Fruit fly (Drosophila melanogaster) whole organism, embryonic: ENCODE results near the gene LanB1.

Experiments
- Ada2b ChIP-seq: fragments of 200-800 bp; sonication (Bioruptor generic); IDR thresholded peaks from 2 replicates; pipeline ENCODE4 v1.3.6; 2022; ENCODE audit warnings: missing biosample characterization, missing genetic modification characterization
- Asciz ChIP-seq: fragments of 200-800 bp; sonication (Bioruptor generic); optimal IDR thresholded peaks from 2 replicates; lab custom pipeline; 2017; ENCODE audit warnings: missing biosample characterization, mild to moderate bottlenecking, missing genetic modification characterization, missing genetic modification reagents
- Blimp-1 ChIP-seq: fragments of 200-800 bp; sonication (Bioruptor generic); optimal IDR thresholded peaks from 3 replicates; lab custom pipeline; 2018; ENCODE audit warnings: missing biosample characterization, missing genetic modification characterization, mild to moderate bottlenecking, moderate library complexity, missing genetic modification reagents
- CG10267 ChIP-seq: fragments of 200-800 bp; sonication (Bioruptor generic); optimal IDR thresholded peaks from 2 replicates; lab custom pipeline; 2018; ENCODE audit warnings: missing biosample characterization, mild to moderate bottlenecking, missing genetic modification characterization, moderate library complexity
- CG10366 ChIP-seq: fragments of 200-800 bp; sonication (Bioruptor generic); IDR thresholded peaks from 2 replicates; pipeline ENCODE4 v1.3.6; 2022; ENCODE audit warnings: missing biosample characterization, missing genetic modification characterization
- CG13424 ChIP-seq: fragments of 200-800 bp; sonication (Bioruptor generic); optimal IDR thresholded peaks from 2 replicates; lab custom pipeline; 2019; ENCODE audit warnings: missing biosample characterization, mild to moderate bottlenecking, missing genetic modification characterization, moderate library complexity
- CG14441 ChIP-seq: fragments of 200-800 bp; sonication (Bioruptor generic); IDR thresholded peaks from 2 replicates; pipeline ENCODE4 v1.3.6; 2022; ENCODE audit warnings: missing biosample characterization, missing genetic modification characterization
- CG15269 ChIP-seq: fragments of 200-800 bp; sonication (Bioruptor generic); optimal IDR thresholded peaks from 2 replicates; lab custom pipeline; 2018; ENCODE audit warnings: missing biosample characterization, mild to moderate bottlenecking, missing genetic modification characterization, moderate library complexity
- CG17359 ChIP-seq: fragments of 200-800 bp; sonication (Bioruptor generic); optimal IDR thresholded peaks from 3 replicates; lab custom pipeline; 2018; ENCODE audit warnings: missing biosample characterization, mild to moderate bottlenecking, missing genetic modification characterization, moderate library complexity
- CG18476 ChIP-seq: fragments of 200-800 bp; sonication (Bioruptor generic); optimal IDR thresholded peaks from 2 replicates; lab custom pipeline; 2016; ENCODE audit warnings: missing biosample characterization, mild to moderate bottlenecking, missing genetic modification characterization
- CG18599 ChIP-seq: fragments of 200-800 bp; sonication (Bioruptor generic); optimal IDR thresholded peaks from 3 replicates; lab custom pipeline; 2017; ENCODE audit warnings: missing biosample characterization, missing genetic modification characterization, mild to moderate bottlenecking, moderate library complexity, missing genetic modification reagents
- CG2120 ChIP-seq: fragments of 200-800 bp; sonication (Bioruptor generic); optimal IDR thresholded peaks from 3 replicates; lab custom pipeline; 2016; ENCODE audit warnings: missing biosample characterization, missing genetic modification characterization
- CG30403 ChIP-seq: fragments of 200-800 bp; sonication (Bioruptor generic); optimal IDR thresholded peaks from 3 replicates; lab custom pipeline; 2016; ENCODE audit warnings: missing biosample characterization, missing genetic modification characterization
- CG33213 ChIP-seq: fragments of 200-800 bp; sonication (Bioruptor generic); optimal IDR thresholded peaks from 3 replicates; lab custom pipeline; 2016; ENCODE audit warnings: missing biosample characterization, missing genetic modification characterization
- CG6654 ChIP-seq: fragments of 200-800 bp; sonication (Bioruptor generic); optimal IDR thresholded peaks from 2 replicates; lab custom pipeline; 2017; ENCODE audit warnings: missing biosample characterization, mild to moderate bottlenecking, missing genetic modification characterization
- CG9727 ChIP-seq: fragments of 200-800 bp; sonication (Bioruptor generic); optimal IDR thresholded peaks from 3 replicates; lab custom pipeline; 2017; ENCODE audit warnings: missing biosample characterization, mild to moderate bottlenecking, missing genetic modification characterization
- CG9817 ChIP-seq: fragments of 200-800 bp; sonication (Bioruptor generic); optimal IDR thresholded peaks from 2 replicates; lab custom pipeline; 2018; ENCODE audit warnings: missing biosample characterization, mild to moderate bottlenecking, missing genetic modification characterization, moderate library complexity
- Camta ChIP-seq: fragments of 200-800 bp; sonication (Bioruptor generic); optimal IDR thresholded peaks from 2 replicates; lab custom pipeline; 2016; ENCODE audit warnings: missing biosample characterization, missing genetic modification characterization
- CoRest ChIP-seq: fragments of 200-800 bp; sonication (Bioruptor generic); optimal IDR thresholded peaks from 3 replicates; lab custom pipeline; 2018; ENCODE audit warnings: missing biosample characterization, mild to moderate bottlenecking, missing genetic modification characterization, moderate library complexity
- Dfd ChIP-seq, 2 experiments: fragments of >200 bp; optimal IDR thresholded peaks; 2 replicates each; lab custom pipeline; 2017; ENCODE audit warnings: missing biosample characterization in 2 of 2, missing genetic modification characterization in 2 of 2
- Drgx ChIP-seq: fragments of 200-800 bp; sonication (Bioruptor generic); IDR thresholded peaks from 2 replicates; pipeline ENCODE4 v1.3.6; 2022; ENCODE audit warnings: missing biosample characterization, missing genetic modification characterization
- E2f2 ChIP-seq: fragments of 200-800 bp; sonication (Bioruptor generic); IDR thresholded peaks from 2 replicates; pipeline ENCODE4 v1.3.6; 2022; ENCODE audit warnings: missing biosample characterization, missing genetic modification characterization
- Gsc ChIP-seq: fragments of 200-800 bp; sonication (Bioruptor generic); IDR thresholded peaks from 2 replicates; pipeline ENCODE4 v1.3.6; 2022; ENCODE audit warnings: missing biosample characterization, missing genetic modification characterization
- HLH54F ChIP-seq: fragments of 200-800 bp; sonication (Bioruptor generic); optimal IDR thresholded peaks from 3 replicates; lab custom pipeline; 2016; ENCODE audit warnings: missing biosample characterization, missing genetic modification characterization
- HLHmδ ChIP-seq: fragments of 200-800 bp; sonication (Bioruptor generic); optimal IDR thresholded peaks from 2 replicates; lab custom pipeline; 2018; ENCODE audit warnings: missing biosample characterization, mild to moderate bottlenecking, missing genetic modification characterization, moderate library complexity
- Hr51 ChIP-seq, 2 experiments: fragments of 200-800 bp; sonication (Bioruptor generic); optimal IDR thresholded peaks; 2 replicates in 1 of 2; 3 replicates in 1 of 2; lab custom pipeline; 2016 to 2018; ENCODE audit warnings: missing biosample characterization in 2 of 2, missing genetic modification characterization in 2 of 2, mild to moderate bottlenecking in 1 of 2, moderate library complexity in 1 of 2
- Med ChIP-seq: fragments of 200-800 bp; sonication (Bioruptor generic); peaks from one replicate; lab custom pipeline; 2016; ENCODE audit warnings: missing biosample characterization, missing genetic modification characterization, mild to moderate bottlenecking, inconsistent platforms, moderate library complexity
- Mes4 ChIP-seq: fragments of 200-800 bp; sonication (Bioruptor generic); optimal IDR thresholded peaks from 2 replicates; lab custom pipeline; 2016; ENCODE audit warnings: missing biosample characterization, missing genetic modification characterization
- Myb ChIP-seq: fragments of 200-800 bp; sonication (Bioruptor generic); optimal IDR thresholded peaks from 2 replicates; lab custom pipeline; 2016; ENCODE audit warnings: missing biosample characterization, missing genetic modification characterization
- NC2α ChIP-seq: fragments of 200-800 bp; sonication (Bioruptor generic); optimal IDR thresholded peaks from 2 replicates; lab custom pipeline; 2016; ENCODE audit warnings: missing biosample characterization, missing genetic modification characterization
- Rx ChIP-seq: fragments of 200-800 bp; sonication (Bioruptor generic); IDR thresholded peaks from 2 replicates; pipeline ENCODE4 v1.3.6; 2022; ENCODE audit warnings: missing biosample characterization, missing genetic modification characterization
- Six4 ChIP-seq: fragments of 200-800 bp; sonication (Bioruptor generic); optimal IDR thresholded peaks from 2 replicates; lab custom pipeline; 2016; ENCODE audit warnings: missing biosample characterization, missing genetic modification characterization
- Sox100B ChIP-seq: fragments of 200-800 bp; sonication (Bioruptor generic); optimal IDR thresholded peaks from 3 replicates; lab custom pipeline; 2018; ENCODE audit warnings: missing biosample characterization, mild to moderate bottlenecking, missing genetic modification characterization
- Xrp1 ChIP-seq: fragments of 200-800 bp; sonication (Bioruptor generic); IDR thresholded peaks from 2 replicates; pipeline ENCODE4 v1.3.6; 2022; ENCODE audit warnings: missing biosample characterization, missing genetic modification characterization
- chm ChIP-seq: fragments of 200-800 bp; sonication (Bioruptor generic); IDR thresholded peaks from 2 replicates; pipeline ENCODE4 v1.3.6; 2022; ENCODE audit warnings: missing biosample characterization, missing genetic modification characterization
- dmrt99B ChIP-seq: fragments of 200-800 bp; sonication (Bioruptor generic); optimal IDR thresholded peaks from 2 replicates; lab custom pipeline; 2018; ENCODE audit warnings: missing biosample characterization, mild to moderate bottlenecking, missing genetic modification characterization, moderate library complexity
- esg ChIP-seq: fragments of 200-800 bp; sonication (Bioruptor generic); conservative IDR thresholded peaks from 2 replicates; pipeline ENCODE4 v1.3.6; 2022; ENCODE audit warnings: missing biosample characterization, missing genetic modification characterization
- eve ChIP-seq, 2 experiments: fragments of >200 bp; optimal IDR thresholded peaks; 2 replicates each; lab custom pipeline; 2017; ENCODE audit warnings: missing biosample characterization in 2 of 2, missing genetic modification characterization in 2 of 2
- grn ChIP-seq: fragments of 200-800 bp; sonication (Bioruptor generic); optimal IDR thresholded peaks from 3 replicates; lab custom pipeline; 2017; ENCODE audit warnings: missing biosample characterization, missing genetic modification characterization
- hkb ChIP-seq, 2 experiments: fragments of 200-800 bp in 1 of 2; fragments of >200 bp in 1 of 2; sonication (Bioruptor generic) in 1 of 2; IDR thresholded peaks in 1 of 2; optimal IDR thresholded peaks in 1 of 2; 2 replicates each; pipeline versions ENCODE4 v1.3.6 to Lab custom; 2017 to 2022; ENCODE audit warnings: missing biosample characterization in 1 of 2, missing genetic modification characterization in 1 of 2
- lab ChIP-seq: fragments of 200-800 bp; sonication (Bioruptor generic); optimal IDR thresholded peaks from 3 replicates; lab custom pipeline; 2017; ENCODE audit warnings: missing biosample characterization, missing genetic modification characterization, mild to moderate bottlenecking, moderate library complexity, missing genetic modification reagents
- lilli ChIP-seq: fragments of 200-800 bp; sonication (Bioruptor generic); optimal IDR thresholded peaks from 3 replicates; lab custom pipeline; 2016; ENCODE audit warnings: missing biosample characterization, missing genetic modification characterization
- lmd ChIP-seq: fragments of 200-800 bp; sonication (Bioruptor generic); IDR thresholded peaks from 2 replicates; pipeline ENCODE4 v1.3.6; 2022; ENCODE audit warnings: missing biosample characterization, missing genetic modification characterization
- nmo ChIP-seq: fragments of 200-800 bp; sonication (Bioruptor generic); optimal IDR thresholded peaks from 2 replicates; lab custom pipeline; 2018; ENCODE audit warnings: missing biosample characterization, mild to moderate bottlenecking, missing genetic modification characterization, moderate library complexity
- phol ChIP-seq: fragments of 200-800 bp; sonication (Bioruptor generic); optimal IDR thresholded peaks from 3 replicates; lab custom pipeline; 2018; ENCODE audit warnings: missing biosample characterization, mild to moderate bottlenecking, missing genetic modification characterization, moderate library complexity
- prd ChIP-seq, 3 experiments: fragments of >200 bp in 2 of 3; fragments of 200-800 bp in 1 of 3; sonication (Bioruptor generic) in 1 of 3; optimal IDR thresholded peaks in 2 of 3; IDR thresholded peaks in 1 of 3; 2 replicates in 2 of 3; 3 replicates in 1 of 3; pipeline versions ENCODE4 v1.3.6 to Lab custom; 2017 to 2022; ENCODE audit warnings: missing biosample characterization in 1 of 3, missing genetic modification characterization in 1 of 3
- sim ChIP-seq: fragments of 200-800 bp; sonication (Bioruptor generic); IDR thresholded peaks from 2 replicates; pipeline ENCODE4 v1.3.6; 2022; ENCODE audit warnings: missing biosample characterization, missing genetic modification characterization
- tin ChIP-seq: fragments of 200-800 bp; sonication (Bioruptor generic); optimal IDR thresholded peaks from 3 replicates; lab custom pipeline; 2016; ENCODE audit warnings: missing biosample characterization, missing genetic modification characterization
- unpg ChIP-seq: fragments of 200-800 bp; sonication (Bioruptor generic); optimal IDR thresholded peaks from 3 replicates; lab custom pipeline; 2018; ENCODE audit warnings: missing biosample characterization, mild to moderate bottlenecking, missing genetic modification characterization, moderate library complexity

LanB1 gene

DNA sequence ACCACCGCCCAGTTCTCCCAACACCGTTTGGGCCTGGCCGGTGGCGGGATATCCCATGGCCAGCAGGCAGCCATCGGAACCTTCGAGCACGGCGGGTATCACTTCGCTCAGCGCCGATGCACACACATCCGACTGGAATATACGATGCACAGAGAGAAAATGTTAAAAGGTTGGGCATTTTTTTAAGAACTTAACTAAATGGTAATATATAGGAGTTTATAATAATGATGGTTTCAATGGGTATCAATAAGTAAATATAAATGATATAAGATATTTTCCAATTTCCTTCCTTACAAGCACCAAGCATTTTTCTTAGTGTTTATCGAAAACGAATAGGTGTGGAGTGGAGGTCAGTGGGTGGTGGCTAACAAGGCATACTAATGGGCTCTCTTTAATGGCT lies 40.4 kb downstream of the LanB1 start:
- TF ChIP-seq CG18476 (GFP tag; lab: Kevin White, UChicago) (no peak), CG33213 (GFP tag; lab: Kevin White, UChicago) (no peak), lilli (GFP tag; lab: Kevin White, UChicago) (peak; percentile 13), Drgx (GFP tag; lab: Robert Waterston, UW) (no peak), E2f2 (GFP tag; lab: Robert Waterston, UW) (peak; percentile 14; the same call in 1 of the 2 replicates), CG17359 (tag; lab: Kevin White, UChicago) (peak; percentile 63), eve (GFP tag; optimal IDR thresholded peaks at IDR 0.05; lab: Kevin White, UChicago) (peak in 1 of 2 experiments; percentile 43), CG10267 (peak; percentile 29), sim (no peak), CG2120 (GFP tag; lab: Kevin White, UChicago) (peak; percentile 33), unpg (peak; percentile 39), Myb (GFP tag; lab: Kevin White, UChicago) (no peak), phol (tag; lab: Kevin White, UChicago) (peak; percentile 51), Gsc (no peak), lab (GFP tag; lab: Kevin White, UChicago) (peak; percentile 59), Asciz (GFP tag; lab: Kevin White, UChicago) (peak; percentile 4), CoRest (tag; lab: Kevin White, UChicago) (peak; percentile 31), Med (peak; percentile 44), Ada2b (GFP tag; lab: Robert Waterston, UW) (0 out of 2 replicates have a peak, but pooled peaks have one; percentile 16), CG14441 (GFP tag; lab: Robert Waterston, UW) (0 out of 2 replicates have a peak, but pooled peaks have one; percentile 40), CG18599 (GFP tag; lab: Kevin White, UChicago) (peak; percentile 57), Mes4 (no peak), tin (peak; percentile 7), CG15269 (tag; lab: Kevin White, UChicago) (peak; percentile 35), nmo (GFP tag; lab: Kevin White, UChicago) (peak; percentile 32), CG13424 (peak; percentile 9), hkb (optimal IDR thresholded peaks at IDR 0.05; lab: Kevin White, UChicago) (no peak), hkb (GFP tag; IDR thresholded peaks at IDR 0.05; lab: Robert Waterston, UW) (peak; percentile 38; the same call in 1 of the 2 replicates), Camta (no peak), CG10366 (GFP tag; lab: Robert Waterston, UW) (no peak), Six4 (GFP tag; lab: Kevin White, UChicago) (no peak), Sox100B (GFP tag; lab: Kevin White, UChicago) (peak; percentile 8), esg (GFP tag; lab: Robert Waterston, UW) (0 out of 2 replicates have a peak, but pooled peaks have one; percentile 8), HLHmδ (GFP tag; lab: Kevin White, UChicago) (no peak), dmrt99B (tag; lab: Kevin White, UChicago) (peak; percentile 64), CG6654 (no peak), prd (optimal IDR thresholded peaks at IDR 0.05; lab: Kevin White, UChicago) (no peak), prd (GFP tag; IDR thresholded peaks at IDR 0.05; lab: Robert Waterston, UW) (peak; percentile 70), grn (GFP tag; lab: Kevin White, UChicago) (no peak), Blimp-1 (GFP tag; lab: Kevin White, UChicago) (peak; percentile 63), Xrp1 (GFP tag; lab: Robert Waterston, UW) (peak; percentile 61; the same call in 1 of the 2 replicates), HLH54F (GFP tag; lab: Kevin White, UChicago) (no peak), Hr51 (GFP tag; optimal IDR thresholded peaks at IDR 0.05; lab: Kevin White, UChicago) (peak in 1 of 2 experiments; percentile 56), lmd (peak; percentile 40), Rx (GFP tag; lab: Robert Waterston, UW) (0 out of 2 replicates have a peak, but pooled peaks have one; percentile 17), CG9817 (tag; lab: Kevin White, UChicago) (peak; percentile 19), CG9727 (GFP tag; lab: Kevin White, UChicago) (peak; percentile 48), Dfd (GFP tag; optimal IDR thresholded peaks at IDR 0.05; lab: Kevin White, UChicago) (no peak), NC2α (no peak), chm (GFP tag; lab: Robert Waterston, UW) (no peak), CG30403 (GFP tag; lab: Kevin White, UChicago) (peak; percentile 34)
